ENCODE assay signal across 1 fruit fly cellular context in genomic region chr3R:14714147-14714903, dm6.
TF ChIP-seq lines count a peak whose summit lies in the region.

No protein-coding gene starts in this region.

TF ChIP-seq in whole organism, embryonic, 481 proteins besides CTCF, POLR2A, EP300 and RAD21 (continued from another document and continues in another):
- TF ChIP-seq CG8924 (tag; optimal IDR thresholded peaks at IDR 0.05; lab: Kevin White, UChicago): peak; percentile 78
- no peak for TF ChIP-seq CG2116 (GFP tag; optimal IDR thresholded peaks at IDR 0.05; lab: Kevin White, UChicago)
- TF ChIP-seq CG1792 (GFP tag; optimal IDR thresholded peaks at IDR 0.05; lab: Kevin White, UChicago): peak; percentile 30
- no peak for TF ChIP-seq C15 (GFP tag; IDR thresholded peaks at IDR 0.05; lab: Robert Waterston, UW)
- TF ChIP-seq prd (optimal IDR thresholded peaks at IDR 0.05; lab: Kevin White, UChicago): no peak
- TF ChIP-seq prd (GFP tag; IDR thresholded peaks at IDR 0.05; lab: Robert Waterston, UW): peak; percentile 70
- TF ChIP-seq CG15696 (tag; optimal IDR thresholded peaks at IDR 0.05; lab: Kevin White, UChicago): peak; percentile 91
- no peak for TF ChIP-seq repo (GFP tag; optimal IDR thresholded peaks at IDR 0.05; lab: Kevin White, UChicago)
- no peak for TF ChIP-seq CG14965 (GFP tag; optimal IDR thresholded peaks at IDR 0.05; lab: Kevin White, UChicago; ENCODE audit: borderline replicate concordance)
- TF ChIP-seq tap (tag; optimal IDR thresholded peaks at IDR 0.05; lab: Kevin White, UChicago): peak; percentile 78
- TF ChIP-seq hbn (GFP tag; IDR thresholded peaks at IDR 0.05; lab: Robert Waterston, UW; ENCODE audit: partially characterized antibody): no peak
- TF ChIP-seq sisA (GFP tag; IDR thresholded peaks at IDR 0.05; lab: Robert Waterston, UW): peak; percentile 76
- no peak for TF ChIP-seq hth (optimal IDR thresholded peaks at IDR 0.05; lab: Kevin White, UChicago)
- TF ChIP-seq CG4424 (GFP tag; optimal IDR thresholded peaks at IDR 0.05; lab: Kevin White, UChicago): peak; percentile 83
- TF ChIP-seq en (GFP tag; optimal IDR thresholded peaks at IDR 0.05; lab: Kevin White, UChicago): no peak
- no peak for TF ChIP-seq CG7786 (GFP tag; optimal IDR thresholded peaks at IDR 0.05; lab: Kevin White, UChicago)
- peak; percentile 87 for TF ChIP-seq nmo (GFP tag; optimal IDR thresholded peaks at IDR 0.05; lab: Kevin White, UChicago)
- no peak for TF ChIP-seq CG34376 (GFP tag; optimal IDR thresholded peaks at IDR 0.05; lab: Kevin White, UChicago)
- no peak for TF ChIP-seq CG17912 (GFP tag; optimal IDR thresholded peaks at IDR 0.05; lab: Kevin White, UChicago)
- TF ChIP-seq YL-1 (GFP tag; optimal IDR thresholded peaks at IDR 0.05; lab: Kevin White, UChicago): no peak
- TF ChIP-seq row (GFP tag; IDR thresholded peaks at IDR 0.05; lab: Robert Waterston, UW): peak; percentile 37; the same call in 2 of the 3 replicates
- peak; percentile 59 for TF ChIP-seq Sry-β (GFP tag; optimal IDR thresholded peaks at IDR 0.05; lab: Kevin White, UChicago)
- 0 out of 3 replicates have a peak, but pooled peaks have one; percentile 5 for TF ChIP-seq gce (GFP tag; IDR thresholded peaks at IDR 0.05; lab: Robert Waterston, UW)
- TF ChIP-seq H15 (GFP tag; IDR thresholded peaks at IDR 0.05; lab: Robert Waterston, UW): no peak
- TF ChIP-seq NFAT (GFP tag; IDR thresholded peaks at IDR 0.05; lab: Robert Waterston, UW): no peak
- no peak for TF ChIP-seq Gug (GFP tag; IDR thresholded peaks at IDR 0.05; lab: Robert Waterston, UW)
- TF ChIP-seq ATbp (GFP tag; optimal IDR thresholded peaks at IDR 0.05; lab: Kevin White, UChicago): peak; percentile 69
- TF ChIP-seq CG32767 (GFP tag; IDR thresholded peaks at IDR 0.05; lab: Robert Waterston, UW): 0 out of 2 replicates have a peak, but pooled peaks have one; percentile 13
- TF ChIP-seq Ets97D (GFP tag; optimal IDR thresholded peaks at IDR 0.05; lab: Kevin White, UChicago): no peak
- no peak for TF ChIP-seq CG3995 (GFP tag; optimal IDR thresholded peaks at IDR 0.05; lab: Kevin White, UChicago)
- TF ChIP-seq NK7.1 (GFP tag; optimal IDR thresholded peaks at IDR 0.05; lab: Kevin White, UChicago): no peak
- no peak for TF ChIP-seq dpn (GFP tag; optimal IDR thresholded peaks at IDR 0.05; lab: Kevin White, UChicago)
- TF ChIP-seq zen2 (GFP tag; IDR thresholded peaks at IDR 0.05; lab: Robert Waterston, UW; ENCODE audit: partially characterized antibody): no peak
- peak; percentile 94 for TF ChIP-seq crol (GFP tag; IDR thresholded peaks at IDR 0.05; lab: Robert Waterston, UW)
- TF ChIP-seq scrt (GFP tag; optimal IDR thresholded peaks at IDR 0.05; lab: Kevin White, UChicago): peak; percentile 66
- TF ChIP-seq corto (GFP tag; optimal IDR thresholded peaks at IDR 0.05; lab: Kevin White, UChicago): no peak
- no peak for TF ChIP-seq tna (GFP tag; IDR thresholded peaks at IDR 0.05; lab: Robert Waterston, UW; ENCODE audit: partially characterized antibody)
- TF ChIP-seq dmrt99B (tag; optimal IDR thresholded peaks at IDR 0.05; lab: Kevin White, UChicago): peak; percentile 82
- TF ChIP-seq Camta (GFP tag; optimal IDR thresholded peaks at IDR 0.05; lab: Kevin White, UChicago): no peak
- TF ChIP-seq insv (GFP tag; optimal IDR thresholded peaks at IDR 0.05; lab: Kevin White, UChicago): peak in 1 of 2 experiments; percentile 18
- no peak for TF ChIP-seq CG9609 (GFP tag; optimal IDR thresholded peaks at IDR 0.05; lab: Kevin White, UChicago)
- TF ChIP-seq kay (GFP tag; optimal IDR thresholded peaks at IDR 0.05; lab: Kevin White, UChicago): no peak
- TF ChIP-seq CG43689 (GFP tag; IDR thresholded peaks at IDR 0.05; lab: Robert Waterston, UW): no peak
- TF ChIP-seq Hand (GFP tag; optimal IDR thresholded peaks at IDR 0.05; lab: Kevin White, UChicago): no peak
- no peak for TF ChIP-seq Oaz (GFP tag; IDR thresholded peaks at IDR 0.05; lab: Robert Waterston, UW)
- TF ChIP-seq ftz-f1 (GFP tag; optimal IDR thresholded peaks at IDR 0.05; lab: Kevin White, UChicago): no peak
- no peak for TF ChIP-seq mam (GFP tag; optimal IDR thresholded peaks at IDR 0.05; lab: Kevin White, UChicago)
- no peak for TF ChIP-seq CG15514 (GFP tag; optimal IDR thresholded peaks at IDR 0.05; lab: Kevin White, UChicago)
- TF ChIP-seq CG4730 (GFP tag; IDR thresholded peaks at IDR 0.05; lab: Robert Waterston, UW): 0 out of 2 replicates have a peak, but pooled peaks have one; percentile 39
- peak; percentile 75 for TF ChIP-seq CG31441 (GFP tag; IDR thresholded peaks at IDR 0.05; lab: Robert Waterston, UW)
- no peak for TF ChIP-seq Vsx1 (GFP tag; optimal IDR thresholded peaks at IDR 0.05; lab: Kevin White, UChicago)
- peak; percentile 100 for TF ChIP-seq sd (tag; optimal IDR thresholded peaks at IDR 0.05; lab: Kevin White, UChicago)
- TF ChIP-seq CG2120 (GFP tag; optimal IDR thresholded peaks at IDR 0.05; lab: Kevin White, UChicago): no peak
- no peak for TF ChIP-seq CG7556 (GFP tag; optimal IDR thresholded peaks at IDR 0.05; lab: Kevin White, UChicago)
- no peak for TF ChIP-seq crc (GFP tag; optimal IDR thresholded peaks at IDR 0.05; lab: Kevin White, UChicago)
- peak; percentile 43 for TF ChIP-seq sob (GFP tag; IDR thresholded peaks at IDR 0.05; lab: Robert Waterston, UW)
- TF ChIP-seq B-H1 (GFP tag; IDR thresholded peaks at IDR 0.05; lab: Robert Waterston, UW): no peak
- no peak for TF ChIP-seq fd3F (GFP tag; optimal IDR thresholded peaks at IDR 0.05; lab: Kevin White, UChicago)
- no peak for TF ChIP-seq CG17568 (GFP tag; optimal IDR thresholded peaks at IDR 0.05; lab: Kevin White, UChicago)
- no peak for TF ChIP-seq sima (GFP tag; optimal IDR thresholded peaks at IDR 0.05; lab: Kevin White, UChicago)
- TF ChIP-seq CG2712 (tag; optimal IDR thresholded peaks at IDR 0.05; lab: Kevin White, UChicago): peak; percentile 87
- TF ChIP-seq vvl (GFP tag; IDR thresholded peaks at IDR 0.05; lab: Robert Waterston, UW): no peak
- TF ChIP-seq slp2 (GFP tag; optimal IDR thresholded peaks at IDR 0.05; lab: Kevin White, UChicago): no peak
- TF ChIP-seq CG10959 (GFP tag; IDR thresholded peaks at IDR 0.05; lab: Robert Waterston, UW): peak; percentile 85
- peak; percentile 54; the same call in 1 of the 2 replicates for TF ChIP-seq ttk (GFP tag; IDR thresholded peaks at IDR 0.05; lab: Robert Waterston, UW)
- TF ChIP-seq Sry-δ (GFP tag; optimal IDR thresholded peaks at IDR 0.05; lab: Kevin White, UChicago): no peak
- TF ChIP-seq D19A (tag; optimal IDR thresholded peaks at IDR 0.05; lab: Kevin White, UChicago): peak; percentile 87
- TF ChIP-seq CG5953 (GFP tag; IDR thresholded peaks at IDR 0.05; lab: Robert Waterston, UW): no peak
- TF ChIP-seq CG31388 (GFP tag; optimal IDR thresholded peaks at IDR 0.05; lab: Kevin White, UChicago): peak; percentile 70
- TF ChIP-seq zen (tag; optimal IDR thresholded peaks at IDR 0.05; lab: Kevin White, UChicago): peak; percentile 86
- TF ChIP-seq CG16779 (GFP tag; IDR thresholded peaks at IDR 0.05; lab: Robert Waterston, UW): no peak
- no peak for TF ChIP-seq Neu2 (GFP tag; optimal IDR thresholded peaks at IDR 0.05; lab: Kevin White, UChicago; ENCODE audit: borderline replicate concordance)
- TF ChIP-seq HmgZ (tag; optimal IDR thresholded peaks at IDR 0.05; lab: Kevin White, UChicago): no peak
- no peak for TF ChIP-seq cas (GFP tag; IDR thresholded peaks at IDR 0.05; lab: Robert Waterston, UW)
- TF ChIP-seq MESR4 (GFP tag; optimal IDR thresholded peaks at IDR 0.05; lab: Kevin White, UChicago): no peak
- TF ChIP-seq pnt (GFP tag; optimal IDR thresholded peaks at IDR 0.05; lab: Kevin White, UChicago): no peak
- peak; percentile 88 for TF ChIP-seq dmrt11E (tag; optimal IDR thresholded peaks at IDR 0.05; lab: Kevin White, UChicago)
- no peak for TF ChIP-seq gcm2 (GFP tag; optimal IDR thresholded peaks at IDR 0.05; lab: Kevin White, UChicago)
- TF ChIP-seq nau (GFP tag; optimal IDR thresholded peaks at IDR 0.05; lab: Kevin White, UChicago): peak; percentile 60
- TF ChIP-seq Hsf (GFP tag; optimal IDR thresholded peaks at IDR 0.05; lab: Kevin White, UChicago): no peak
- TF ChIP-seq CG2678 (tag; optimal IDR thresholded peaks at IDR 0.05; lab: Kevin White, UChicago): peak; percentile 82
- TF ChIP-seq CG17328 (GFP tag; IDR thresholded peaks at IDR 0.05; lab: Robert Waterston, UW): peak; percentile 54; the same call in 1 of the 2 replicates
- no peak for TF ChIP-seq zfh2 (GFP tag; optimal IDR thresholded peaks at IDR 0.05; lab: Kevin White, UChicago)
- TF ChIP-seq CG14667 (GFP tag; IDR thresholded peaks at IDR 0.05; lab: Robert Waterston, UW): no peak
- TF ChIP-seq CG1647 (GFP tag; optimal IDR thresholded peaks at IDR 0.05; lab: Kevin White, UChicago): peak; percentile 26
- no peak for TF ChIP-seq Mes4 (GFP tag; optimal IDR thresholded peaks at IDR 0.05; lab: Kevin White, UChicago)
- TF ChIP-seq otp (GFP tag; IDR thresholded peaks at IDR 0.05; lab: Robert Waterston, UW): no peak
- TF ChIP-seq Awh (GFP tag; IDR thresholded peaks at IDR 0.05; lab: Robert Waterston, UW): 0 out of 2 replicates have a peak, but pooled peaks have one; percentile 42
- no peak for TF ChIP-seq h (optimal IDR thresholded peaks at IDR 0.05; lab: Kevin White, UChicago)
- peak; percentile 76 for TF ChIP-seq CG18599 (GFP tag; optimal IDR thresholded peaks at IDR 0.05; lab: Kevin White, UChicago)
- peak; percentile 75 for TF ChIP-seq sqz (GFP tag; optimal IDR thresholded peaks at IDR 0.05; lab: Kevin White, UChicago)
- TF ChIP-seq ind (GFP tag; optimal IDR thresholded peaks at IDR 0.05; lab: Kevin White, UChicago): peak; percentile 52
- peak; percentile 79 for TF ChIP-seq Xrp1 (GFP tag; IDR thresholded peaks at IDR 0.05; lab: Robert Waterston, UW)
- TF ChIP-seq knrl (GFP tag; IDR thresholded peaks at IDR 0.05; lab: Robert Waterston, UW; ENCODE audit: partially characterized antibody): 0 out of 3 replicates have a peak, but pooled peaks have one; percentile 31
- TF ChIP-seq Lim3 (GFP tag; IDR thresholded peaks at IDR 0.05; lab: Robert Waterston, UW): no peak
- TF ChIP-seq br (optimal IDR thresholded peaks at IDR 0.05; lab: Kevin White, UChicago): no peak
- TF ChIP-seq CG16813 (GFP tag; IDR thresholded peaks at IDR 0.05; lab: Robert Waterston, UW; ENCODE audit: partially characterized antibody): no peak
- peak; percentile 91 for TF ChIP-seq trem (tag; optimal IDR thresholded peaks at IDR 0.05; lab: Kevin White, UChicago)
- TF ChIP-seq CG12155 (GFP tag; optimal IDR thresholded peaks at IDR 0.05; lab: Kevin White, UChicago): peak; percentile 9
- no peak for TF ChIP-seq Hr78 (GFP tag; optimal IDR thresholded peaks at IDR 0.05; lab: Kevin White, UChicago)
- peak; percentile 67 for TF ChIP-seq MTF-1 (GFP tag; optimal IDR thresholded peaks at IDR 0.05; lab: Kevin White, UChicago; ENCODE audit: borderline replicate concordance)
- peak; percentile 30 for TF ChIP-seq yki (optimal IDR thresholded peaks at IDR 0.05; lab: Kevin White, UChicago)
- TF ChIP-seq CG12299 (tag; optimal IDR thresholded peaks at IDR 0.05; lab: Kevin White, UChicago): peak; percentile 57
- TF ChIP-seq CG3726 (GFP tag; IDR thresholded peaks at IDR 0.05; lab: Robert Waterston, UW): no peak
- TF ChIP-seq CG18262 (tag; optimal IDR thresholded peaks at IDR 0.05; lab: Kevin White, UChicago): peak; percentile 92
- no peak for TF ChIP-seq jing (GFP tag; optimal IDR thresholded peaks at IDR 0.05; lab: Kevin White, UChicago)
- no peak for TF ChIP-seq Doc3 (GFP tag; IDR thresholded peaks at IDR 0.05; lab: Robert Waterston, UW; ENCODE audit: partially characterized antibody)
- peak; percentile 39 for TF ChIP-seq run (tag; optimal IDR thresholded peaks at IDR 0.05; lab: Kevin White, UChicago)
- no peak for TF ChIP-seq amos (GFP tag; IDR thresholded peaks at IDR 0.05; lab: Robert Waterston, UW; ENCODE audit: partially characterized antibody)
- peak; percentile 46 for TF ChIP-seq CG12769 (tag; optimal IDR thresholded peaks at IDR 0.05; lab: Kevin White, UChicago)
- TF ChIP-seq CG42726 (GFP tag; IDR thresholded peaks at IDR 0.05; lab: Robert Waterston, UW; ENCODE audit: partially characterized antibody): no peak
- TF ChIP-seq gfzf (GFP tag; optimal IDR thresholded peaks at IDR 0.05; lab: Kevin White, UChicago): no peak
- TF ChIP-seq so (GFP tag; IDR thresholded peaks at IDR 0.05; lab: Robert Waterston, UW): no peak
- TF ChIP-seq CG6654 (GFP tag; optimal IDR thresholded peaks at IDR 0.05; lab: Kevin White, UChicago): peak; percentile 74
- peak; percentile 59 for TF ChIP-seq fd64A (GFP tag; optimal IDR thresholded peaks at IDR 0.05; lab: Kevin White, UChicago)
- no peak for TF ChIP-seq CG9876 (GFP tag; optimal IDR thresholded peaks at IDR 0.05; lab: Kevin White, UChicago)
- peak; percentile 67 for TF ChIP-seq ci (GFP tag; IDR thresholded peaks at IDR 0.05; lab: Robert Waterston, UW)
- TF ChIP-seq stc (GFP tag; IDR thresholded peaks at IDR 0.05; lab: Robert Waterston, UW): no peak; the same call in 1 of the 2 replicates
- no peak for TF ChIP-seq Drgx (GFP tag; IDR thresholded peaks at IDR 0.05; lab: Robert Waterston, UW)
- TF ChIP-seq CG13287 (GFP tag; IDR thresholded peaks at IDR 0.05; lab: Robert Waterston, UW; ENCODE audit: partially characterized antibody): 0 out of 2 replicates have a peak, but pooled peaks have one; percentile 6
- no peak for TF ChIP-seq Hr39 (optimal IDR thresholded peaks at IDR 0.05; lab: Kevin White, UChicago)
- TF ChIP-seq nerfin-2 (GFP tag; IDR thresholded peaks at IDR 0.05; lab: Robert Waterston, UW; ENCODE audit: partially characterized antibody): peak; percentile 18; the same call in 1 of the 2 replicates
- no peak for TF ChIP-seq vnd (GFP tag; IDR thresholded peaks at IDR 0.05; lab: Robert Waterston, UW; ENCODE audit: partially characterized antibody)
- peak; percentile 91 for TF ChIP-seq pros (GFP tag; optimal IDR thresholded peaks at IDR 0.05; lab: Kevin White, UChicago)
- TF ChIP-seq chm (GFP tag; IDR thresholded peaks at IDR 0.05; lab: Robert Waterston, UW): peak; percentile 86
- TF ChIP-seq cad (GFP tag; optimal IDR thresholded peaks at IDR 0.05; lab: Kevin White, UChicago): no peak
- TF ChIP-seq sug (tag; optimal IDR thresholded peaks at IDR 0.05; lab: Kevin White, UChicago): peak; percentile 84
- peak; percentile 27; the same call in 1 of the 2 replicates for TF ChIP-seq CG10366 (GFP tag; IDR thresholded peaks at IDR 0.05; lab: Robert Waterston, UW)
- TF ChIP-seq Opbp (GFP tag; IDR thresholded peaks at IDR 0.05; lab: Robert Waterston, UW; ENCODE audit: partially characterized antibody): 0 out of 3 replicates have a peak, but pooled peaks have one; percentile 41
- TF ChIP-seq CG13123 (GFP tag; optimal IDR thresholded peaks at IDR 0.05; lab: Kevin White, UChicago): no peak
- no peak for TF ChIP-seq da (GFP tag; optimal IDR thresholded peaks at IDR 0.05; lab: Kevin White, UChicago)
- no peak for TF ChIP-seq Ets65A (GFP tag; lab: Kevin White, UChicago)
